Worm (Caenorhabditis elegans) whole organism, L3 larva: Measurements from ENCODE around the gene glb-3.

Experiments
- R02D3.7 ChIP-seq: fragments of 150-350 bp; optimal IDR thresholded peaks from 2 replicates; lab custom pipeline; 2014; ENCODE audit warnings: missing biosample characterization, missing genetic modification characterization
- ZK546.5 ChIP-seq: sonication (generic microtip); optimal IDR thresholded peaks from 2 replicates; lab custom pipeline; 2017; ENCODE audit warnings: missing biosample characterization, missing genetic modification characterization
- aly-2 ChIP-seq: fragments of 150-350 bp; optimal IDR thresholded peaks from 2 replicates; lab custom pipeline; 2014; ENCODE audit warnings: missing biosample characterization, missing genetic modification characterization
- ama-1 ChIP-seq: fragments of 150-350 bp; optimal IDR thresholded peaks from 2 replicates; lab custom pipeline; 2018
- ceh-16 ChIP-seq: sonication (generic microtip); optimal IDR thresholded peaks from 2 replicates; lab custom pipeline; 2017; ENCODE audit warnings: missing biosample characterization, missing genetic modification characterization
- ceh-28 ChIP-seq: fragments of 150-350 bp; optimal IDR thresholded peaks from 2 replicates; lab custom pipeline; 2014; ENCODE audit warnings: missing biosample characterization, missing genetic modification reagents, missing genetic modification characterization
- ceh-82 ChIP-seq: fragments of 150-350 bp; optimal IDR thresholded peaks from 2 replicates; lab custom pipeline; 2014; ENCODE audit warnings: missing biosample characterization, missing genetic modification characterization
- ceh-9 ChIP-seq: sonication (generic microtip); optimal IDR thresholded peaks from 2 replicates; lab custom pipeline; 2018; ENCODE audit warnings: missing biosample characterization, missing genetic modification characterization
- daf-12 ChIP-seq: fragments of 150-350 bp; optimal IDR thresholded peaks from 2 replicates; lab custom pipeline; 2014; ENCODE audit warnings: missing biosample characterization, missing genetic modification reagents, missing genetic modification characterization
- egl-27 ChIP-seq: sonication (generic microtip); optimal IDR thresholded peaks from 4 replicates; lab custom pipeline; 2017; ENCODE audit warnings: missing biosample characterization, missing genetic modification reagents, missing genetic modification characterization
- egl-5 ChIP-seq: fragments of 150-350 bp; optimal IDR thresholded peaks from 2 replicates; lab custom pipeline; 2017; ENCODE audit warnings: missing biosample characterization, missing genetic modification reagents, missing genetic modification characterization, inconsistent platforms
- elt-1 ChIP-seq: fragments of 150-350 bp; optimal IDR thresholded peaks from 2 replicates; lab custom pipeline; 2014; ENCODE audit warnings: missing biosample characterization, missing genetic modification characterization
- elt-2 ChIP-seq: sonication (generic microtip); optimal IDR thresholded peaks from 2 replicates; lab custom pipeline; 2016; ENCODE audit warnings: missing genetic modification reagents, mild to moderate bottlenecking, missing genetic modification characterization, missing compliant biosample characterization
- fkh-10 ChIP-seq: sonication (generic microtip); optimal IDR thresholded peaks from 2 replicates; lab custom pipeline; 2017; ENCODE audit warnings: missing biosample characterization, missing genetic modification reagents, missing genetic modification characterization
- fkh-2 ChIP-seq: fragments of 150-350 bp; optimal IDR thresholded peaks from 2 replicates; lab custom pipeline; 2014; ENCODE audit warnings: missing biosample characterization, missing genetic modification reagents, missing genetic modification characterization
- fos-1 ChIP-seq: fragments of 150-350 bp; optimal IDR thresholded peaks from 2 replicates; lab custom pipeline; 2014; ENCODE audit warnings: missing biosample characterization, missing genetic modification characterization
- hmg-11 ChIP-seq: sonication (generic microtip); optimal IDR thresholded peaks from 2 replicates; lab custom pipeline; 2016; ENCODE audit warnings: missing genetic modification characterization, missing compliant biosample characterization
- jun-1 ChIP-seq: fragments of 150-350 bp; optimal IDR thresholded peaks from 2 replicates; lab custom pipeline; 2014; ENCODE audit warnings: missing biosample characterization, missing genetic modification reagents, missing genetic modification characterization
- lin-15B ChIP-seq: fragments of 150-350 bp; optimal IDR thresholded peaks from 2 replicates; lab custom pipeline; 2014; ENCODE audit warnings: missing biosample characterization, missing genetic modification characterization
- lin-39 ChIP-seq: fragments of 150-350 bp; optimal IDR thresholded peaks from 2 replicates; lab custom pipeline; 2018; ENCODE audit warnings: missing biosample characterization, missing genetic modification reagents, missing genetic modification characterization
- lsy-12 ChIP-seq: sonication (generic microtip); optimal IDR thresholded peaks from 2 replicates; lab custom pipeline; 2016; ENCODE audit warnings: mild to moderate bottlenecking, missing genetic modification characterization, missing compliant biosample characterization
- mdl-1 ChIP-seq: fragments of 150-350 bp; optimal IDR thresholded peaks from 2 replicates; lab custom pipeline; 2014; ENCODE audit warnings: missing biosample characterization, missing genetic modification characterization
- mml-1 ChIP-seq: fragments of 150-350 bp; sonication (generic microtip); optimal IDR thresholded peaks from 3 replicates; lab custom pipeline; 2014; ENCODE audit warnings: missing biosample characterization, missing genetic modification characterization
- nfya-1 ChIP-seq: sonication (generic microtip); optimal IDR thresholded peaks from 2 replicates; lab custom pipeline; 2017; ENCODE audit warnings: missing genetic modification characterization, mild to moderate bottlenecking, missing compliant biosample characterization, antibody characterized with exemption, moderate library complexity; ENCODE audit not compliant: insufficient read depth
- nhr-11 ChIP-seq: fragments of 150-350 bp; optimal IDR thresholded peaks from 2 replicates; lab custom pipeline; 2014; ENCODE audit warnings: missing biosample characterization, missing genetic modification characterization
- nhr-12 ChIP-seq: fragments of 150-350 bp; optimal IDR thresholded peaks from 2 replicates; lab custom pipeline; 2014; ENCODE audit warnings: missing biosample characterization, missing genetic modification characterization
- nhr-23 ChIP-seq: fragments of 150-350 bp; optimal IDR thresholded peaks from 2 replicates; lab custom pipeline; 2014; ENCODE audit warnings: missing biosample characterization, missing genetic modification reagents, missing genetic modification characterization
- nhr-237 ChIP-seq: fragments of 150-350 bp; optimal IDR thresholded peaks from 2 replicates; lab custom pipeline; 2014; ENCODE audit warnings: missing biosample characterization, missing genetic modification characterization
- nhr-25 ChIP-seq: sonication (generic microtip); optimal IDR thresholded peaks from 2 replicates; lab custom pipeline; 2017; ENCODE audit warnings: missing biosample characterization, missing genetic modification characterization
- nhr-28 ChIP-seq: fragments of 150-350 bp; optimal IDR thresholded peaks from 2 replicates; lab custom pipeline; 2014; ENCODE audit warnings: missing biosample characterization, missing genetic modification characterization
- nhr-43 ChIP-seq: sonication (generic microtip); optimal IDR thresholded peaks from 2 replicates; lab custom pipeline; 2016; ENCODE audit warnings: mild to moderate bottlenecking, missing genetic modification characterization, missing compliant biosample characterization; ENCODE audit not compliant: poor library complexity, severe bottlenecking
- nhr-67 ChIP-seq: fragments of 150-350 bp; optimal IDR thresholded peaks from 2 replicates; lab custom pipeline; 2014; ENCODE audit warnings: missing biosample characterization, missing genetic modification characterization
- nhr-76 ChIP-seq: fragments of 150-350 bp; sonication (generic microtip); optimal IDR thresholded peaks from 5 replicates; lab custom pipeline; 2014; ENCODE audit warnings: missing biosample characterization, missing genetic modification characterization
- nhr-77 ChIP-seq: fragments of 150-350 bp; optimal IDR thresholded peaks from 2 replicates; lab custom pipeline; 2014; ENCODE audit warnings: missing biosample characterization, missing genetic modification characterization
- pha-4 ChIP-seq: fragments of 150-350 bp; optimal IDR thresholded peaks from 2 replicates; lab custom pipeline; 2014; ENCODE audit warnings: missing biosample characterization, missing genetic modification reagents, missing genetic modification characterization
- pqm-1 ChIP-seq: fragments of 150-350 bp; optimal IDR thresholded peaks from 2 replicates; lab custom pipeline; 2017; ENCODE audit warnings: missing biosample characterization, missing genetic modification characterization, inconsistent platforms
- sea-2 ChIP-seq: fragments of 150-350 bp; sonication (generic microtip); optimal IDR thresholded peaks from 4 replicates; lab custom pipeline; 2014; ENCODE audit warnings: missing biosample characterization, missing genetic modification reagents, missing genetic modification characterization
- skn-1 ChIP-seq: fragments of 150-350 bp; optimal IDR thresholded peaks from 2 replicates; lab custom pipeline; 2014; ENCODE audit warnings: missing biosample characterization, missing genetic modification characterization
- snpc-4 ChIP-seq: fragments of 150-350 bp; optimal IDR thresholded peaks from 2 replicates; lab custom pipeline; 2014; ENCODE audit warnings: missing biosample characterization, missing genetic modification characterization
- tbx-2 ChIP-seq: sonication (generic microtip); optimal IDR thresholded peaks from 2 replicates; lab custom pipeline; 2016; ENCODE audit warnings: mild to moderate bottlenecking, missing genetic modification characterization, missing compliant biosample characterization
- unc-39 ChIP-seq: sonication (generic microtip); optimal IDR thresholded peaks from 4 replicates; lab custom pipeline; 2017; ENCODE audit warnings: missing biosample characterization, missing genetic modification characterization
- unc-62 ChIP-seq: fragments of 150-350 bp; sonication (generic microtip); optimal IDR thresholded peaks from 4 replicates; lab custom pipeline; 2014; ENCODE audit warnings: missing biosample characterization, missing genetic modification reagents, missing genetic modification characterization
- zag-1 ChIP-seq: fragments of 150-350 bp; optimal IDR thresholded peaks from 2 replicates; lab custom pipeline; 2014; ENCODE audit warnings: missing biosample characterization, missing genetic modification characterization
- ztf-11 ChIP-seq: fragments of 150-350 bp; optimal IDR thresholded peaks from 2 replicates; lab custom pipeline; 2014; ENCODE audit warnings: missing biosample characterization, missing genetic modification characterization
- ztf-4 ChIP-seq: fragments of 150-350 bp; optimal IDR thresholded peaks from 2 replicates; lab custom pipeline; 2014; ENCODE audit warnings: missing biosample characterization, missing genetic modification characterization

glb-3 gene

ce11 chrV:11122466-11122865 is 11.9 kb upstream of the glb-3 start, which contains the start of gene mboa-2:
TSS of gene mboa-2 (minus strand) at chrV:11122493.
- TF ChIP-seq skn-1 (tag; lab: Kevin White, UChicago): no peak
- no peak for TF ChIP-seq ceh-16 (tag; lab: Kevin White, UChicago)
- TF ChIP-seq elt-2 (tag; lab: Kevin White, UChicago): peak; percentile 60
- TF ChIP-seq elt-1: peak; percentile 42
- TF ChIP-seq nfya-1 (tag; lab: Kevin White, UChicago): peak; percentile 10
- no peak for TF ChIP-seq fkh-10
- no peak for TF ChIP-seq mdl-1 (tag; lab: Kevin White, UChicago)
- TF ChIP-seq pha-4 (tag; lab: Kevin White, UChicago): no peak
- no peak for TF ChIP-seq unc-39
- peak; percentile 11 for TF ChIP-seq ama-1
- peak; percentile 22 for TF ChIP-seq ceh-82
- TF ChIP-seq hmg-11: no peak
- peak; percentile 49 for TF ChIP-seq nhr-43 (tag; lab: Kevin White, UChicago)
- TF ChIP-seq ceh-28 (tag; lab: Kevin White, UChicago): peak; percentile 1
- peak; percentile 15 for TF ChIP-seq pqm-1 (tag; lab: Kevin White, UChicago)
- no peak for TF ChIP-seq zag-1
- no peak for TF ChIP-seq R02D3.7 (tag; lab: Kevin White, UChicago)
- peak; percentile 54 for TF ChIP-seq nhr-25 (tag; lab: Kevin White, UChicago)
- TF ChIP-seq lin-39: no peak

- no peak for TF ChIP-seq jun-1 (tag; lab: Kevin White, UChicago)
- TF ChIP-seq ama-1: no peak
- TF ChIP-seq fkh-10: no peak
- TF ChIP-seq mdl-1 (tag; lab: Kevin White, UChicago): no peak
- peak; percentile 85 for TF ChIP-seq lin-15B (tag; lab: Kevin White, UChicago)
- TF ChIP-seq nhr-25 (tag; lab: Kevin White, UChicago): peak; percentile 64
- peak; percentile 81 for TF ChIP-seq snpc-4 (tag; lab: Kevin White, UChicago)
- TF ChIP-seq ceh-16 (tag; lab: Kevin White, UChicago): no peak
- TF ChIP-seq ztf-4: no peak
- TF ChIP-seq nfya-1 (tag; lab: Kevin White, UChicago): peak; percentile 74
- no peak for TF ChIP-seq zag-1
- TF ChIP-seq fkh-2 (tag; lab: Kevin White, UChicago): no peak
- no peak for TF ChIP-seq nhr-77 (tag; lab: Kevin White, UChicago)
- TF ChIP-seq lin-39: peak; percentile 65
- TF ChIP-seq ceh-82: no peak
- no peak for TF ChIP-seq skn-1 (tag; lab: Kevin White, UChicago)
- no peak for TF ChIP-seq ceh-28 (tag; lab: Kevin White, UChicago)
- TF ChIP-seq unc-39: no peak
- no peak for TF ChIP-seq ZK546.5
- peak; percentile 42 for TF ChIP-seq pqm-1 (tag; lab: Kevin White, UChicago)
- TF ChIP-seq pha-4 (tag; lab: Kevin White, UChicago): peak; percentile 81
- TF ChIP-seq ceh-9: no peak
- no peak for TF ChIP-seq nhr-237 (tag; lab: Kevin White, UChicago)
- no peak for TF ChIP-seq sea-2 (GFP tag; lab: Kevin White, UChicago)
- no peak for TF ChIP-seq nhr-11 (tag; lab: Kevin White, UChicago)
- no peak for TF ChIP-seq aly-2 (tag; lab: Kevin White, UChicago)
- TF ChIP-seq nhr-76 (tag; lab: Kevin White, UChicago): no peak
- no peak for TF ChIP-seq tbx-2 (tag; lab: Kevin White, UChicago)
- no peak for TF ChIP-seq egl-27 (tag; lab: Kevin White, UChicago)
- peak; percentile 52 for TF ChIP-seq lsy-12 (tag; lab: Kevin White, UChicago)
- no peak for TF ChIP-seq nhr-28
- no peak for TF ChIP-seq nhr-67
- TF ChIP-seq daf-12 (tag; lab: Kevin White, UChicago): no peak
- TF ChIP-seq mml-1 (tag; lab: Kevin White, UChicago): no peak
- peak; percentile 52 for TF ChIP-seq nhr-23 (tag; lab: Kevin White, UChicago)
- TF ChIP-seq hmg-11: peak; percentile 80
- TF ChIP-seq nhr-43 (tag; lab: Kevin White, UChicago): peak; percentile 91
- no peak for TF ChIP-seq egl-5 (tag; lab: Kevin White, UChicago)
- TF ChIP-seq elt-2 (tag; lab: Kevin White, UChicago): peak; percentile 64
- peak; percentile 14 for TF ChIP-seq R02D3.7 (tag; lab: Kevin White, UChicago)
- no peak for TF ChIP-seq unc-62
- no peak for TF ChIP-seq ztf-11 (tag; lab: Kevin White, UChicago)
- no peak for TF ChIP-seq fos-1 (tag; lab: Kevin White, UChicago)
- no peak for TF ChIP-seq nhr-12 (tag; lab: Kevin White, UChicago)
- TF ChIP-seq, all 47 proteins: peak for 13
These were observed 10.5 kb upstream of the glb-3 start, which contains the start of the genes atp-5 and lmtr-3 for ce11 chrV:11123817-11124337. TSS of gene atp-5 (minus strand) at chrV:11123867. TSS of gene lmtr-3 (plus strand) at chrV:11124186.
